Worm (Caenorhabditis elegans): Measurements from ENCODE around the gene Y9C2UA.1.

Gene Y9C2UA.1

ce11 chrII:9145961-9146360 lies 6.5 kb downstream of the Y9C2UA.1 start, which contains the start of gene W07A12.4:
Gene W07A12.4 (plus strand): TSS chrII:9146261.
- no peak for TF ChIP-seq rbr-2 (tag; optimal IDR thresholded peaks at IDR 0.05)
- TF ChIP-seq aha-1 (tag), result peak; percentile 41
- no peak for TF ChIP-seq ztf-7 (tag; optimal IDR thresholded peaks at IDR 0.05)

ce11 chrII:9148079-9148478 lies 8.6 kb downstream of the Y9C2UA.1 start:
- no peak for TF ChIP-seq arid-1 (GFP tag; conservative IDR thresholded peaks at IDR 0.05)
- no peak for TF ChIP-seq mes-2 (tag; optimal IDR thresholded peaks at IDR 0.05; ENCODE audit: poor library complexity, severe bottlenecking)
- TF ChIP-seq zag-1 (tag; optimal IDR thresholded peaks at IDR 0.05), result no peak
- TF ChIP-seq nhr-48 (tag; optimal IDR thresholded peaks at IDR 0.05), result no peak
- TF ChIP-seq mxl-2 (GFP tag; conservative IDR thresholded peaks at IDR 0.05), result no peak
- TF ChIP-seq fkh-10 (GFP tag; optimal IDR thresholded peaks at IDR 0.05), result no peak

- TF ChIP-seq nhr-237 (tag; optimal IDR thresholded peaks at IDR 0.05), result no peak
- TF ChIP-seq ceh-32 (tag; optimal IDR thresholded peaks at IDR 0.05; ENCODE audit: poor library complexity), result no peak
- TF ChIP-seq T26A8.4 (GFP tag; IDR thresholded peaks at IDR 0.05), result no peak
- TF ChIP-seq hlh-11 (tag; optimal IDR thresholded peaks at IDR 0.05), result no peak
- no peak for TF ChIP-seq Y75B8A.6 (GFP tag; IDR thresholded peaks at IDR 0.05)
- TF ChIP-seq pha-4 (GFP tag; IDR thresholded peaks at IDR 0.05), result no peak
- TF ChIP-seq pha-4 (tag; optimal IDR thresholded peaks at IDR 0.05), result no peak
- TF ChIP-seq rbr-2 (tag; optimal IDR thresholded peaks at IDR 0.05), result no peak
- TF ChIP-seq hif-1 (tag; optimal IDR thresholded peaks at IDR 0.05), result no peak
- no peak for TF ChIP-seq attf-4 (tag; optimal IDR thresholded peaks at IDR 0.05)
- no peak for TF ChIP-seq unc-62 (GFP tag; optimal IDR thresholded peaks at IDR 0.05 in 1 of 2)
- no peak for TF ChIP-seq unc-62 (tag; optimal IDR thresholded peaks at IDR 0.05)
- no peak for TF ChIP-seq nhr-77 (tag; optimal IDR thresholded peaks at IDR 0.05)
- TF ChIP-seq Y105C5A.15 (GFP tag; IDR thresholded peaks at IDR 0.05), result no peak
- no peak for TF ChIP-seq mxl-2 (GFP tag; conservative IDR thresholded peaks at IDR 0.05)
Observed at ce11 chrII:9152231-9152630, 12.8 kb downstream of the Y9C2UA.1 start, which contains the start of gene col-78. Gene col-78 (plus strand): TSS chrII:9152531.

DNA sequence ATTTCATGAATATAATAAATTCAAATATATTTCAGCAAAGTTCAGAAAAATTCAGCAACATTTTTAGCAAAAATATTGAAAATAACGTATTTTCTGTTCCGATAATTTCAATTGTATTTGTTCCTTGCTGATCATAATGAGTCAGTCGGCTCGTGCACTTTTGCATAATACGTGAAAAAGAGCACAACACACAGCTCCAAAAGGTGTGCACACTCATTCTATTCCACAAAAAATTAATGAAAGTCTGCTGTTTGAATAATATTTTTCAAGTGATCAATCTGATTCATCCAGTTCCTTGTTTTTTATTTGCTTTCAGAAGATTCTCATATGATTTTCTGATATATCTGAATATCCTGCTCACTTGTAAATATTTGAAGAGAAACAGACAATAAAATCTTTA lies 14.9 kb downstream of the Y9C2UA.1 start:
- no peak for TF ChIP-seq fkh-10 (GFP tag; optimal IDR thresholded peaks at IDR 0.05)
- TF ChIP-seq daf-19 (GFP tag; conservative IDR thresholded peaks at IDR 0.05), result no peak
- TF ChIP-seq ceh-28 (tag; optimal IDR thresholded peaks at IDR 0.05), result no peak
- no peak for TF ChIP-seq nhr-11 (tag; optimal IDR thresholded peaks at IDR 0.05)
- TF ChIP-seq aha-1 (tag), result peak; percentile 96
- peak; percentile 87 to 89 for TF ChIP-seq hif-1 (tag; optimal IDR thresholded peaks at IDR 0.05)
- no peak for TF ChIP-seq ama-1 (optimal IDR thresholded peaks at IDR 0.05)
- no peak for TF ChIP-seq unc-130 (GFP tag; optimal IDR thresholded peaks at IDR 0.05)
- TF ChIP-seq nhr-77 (tag; optimal IDR thresholded peaks at IDR 0.05), result no peak
- TF ChIP-seq nhr-41 (GFP tag; IDR thresholded peaks at IDR 0.05), result no peak
- TF ChIP-seq lin-39 (tag; optimal IDR thresholded peaks at IDR 0.05), result no peak
- TF ChIP-seq ztf-11 (tag; optimal IDR thresholded peaks at IDR 0.05), result no peak
- TF ChIP-seq dve-1 (tag; optimal IDR thresholded peaks at IDR 0.05; ENCODE audit: insufficient read depth), result no peak
- no peak for TF ChIP-seq madf-9 (GFP tag; conservative IDR thresholded peaks at IDR 0.05)

ce11 chrII:9156277-9156676 lies 16.8 kb downstream of the Y9C2UA.1 start:
- TF ChIP-seq snpc-1.2 (GFP tag; IDR thresholded peaks at IDR 0.05) (no peak), lin-29 (GFP tag; IDR thresholded peaks at IDR 0.05) (no peak), nhr-48 (tag; optimal IDR thresholded peaks at IDR 0.05) (peak; percentile 1), skn-1 (tag; optimal IDR thresholded peaks at IDR 0.05) (no peak), hif-1 (tag; optimal IDR thresholded peaks at IDR 0.05) (peak; percentile 97 to 98), nhr-76 (tag; optimal IDR thresholded peaks at IDR 0.05) (no peak), R02D3.7 (tag; optimal IDR thresholded peaks at IDR 0.05) (no peak), F26F4.8 (GFP tag; conservative IDR thresholded peaks at IDR 0.05) (no peak), ztf-11 (tag; optimal IDR thresholded peaks at IDR 0.05) (no peak), fkh-10 (GFP tag; optimal IDR thresholded peaks at IDR 0.05) (no peak), Y5F2A.4 (GFP tag; optimal IDR thresholded peaks at IDR 0.05) (no peak), dve-1 (tag; optimal IDR thresholded peaks at IDR 0.05; ENCODE audit: insufficient read depth) (peak; percentile 50), hlh-30 (tag; optimal IDR thresholded peaks at IDR 0.05; ENCODE audit: insufficient read depth) (peak; percentile 76), hlh-11 (tag; optimal IDR thresholded peaks at IDR 0.05) (peak; percentile 8), nhr-6 (tag; optimal IDR thresholded peaks at IDR 0.05) (no peak), aha-1 (tag) (peak; percentile 63), aly-2 (tag; optimal IDR thresholded peaks at IDR 0.05) (no peak), dmd-6 (GFP tag; IDR thresholded peaks at IDR 0.05) (peak; percentile 68), zfp-2 (tag; optimal IDR thresholded peaks at IDR 0.05) (no peak), ceh-20 (GFP tag; IDR thresholded peaks at IDR 0.05) (no peak), nhr-28 (tag; optimal IDR thresholded peaks at IDR 0.05) (peak; percentile 85)
